Fruit fly (Drosophila melanogaster): ENCODE results near the gene ninaB.

The ninaB gene

dm6 chr3R:13665992-13666391 lies 34.4 kb upstream of the ninaB start:
- TF ChIP-seq CG14655 (GFP tag; optimal IDR thresholded peaks at IDR 0.05), result no peak
- no peak for TF ChIP-seq CG8301 (tag; optimal IDR thresholded peaks at IDR 0.05)
- TF ChIP-seq D1 (tag; optimal IDR thresholded peaks at IDR 0.05), result no peak
- no peak for TF ChIP-seq rn (GFP tag; IDR thresholded peaks at IDR 0.05)
- TF ChIP-seq CG10348 (GFP tag; IDR thresholded peaks at IDR 0.05), result no peak
- TF ChIP-seq CG17806 (tag; optimal IDR thresholded peaks at IDR 0.05), result no peak
- TF ChIP-seq EcR (GFP tag; optimal IDR thresholded peaks at IDR 0.05), result no peak
- TF ChIP-seq CG9948 (tag; optimal IDR thresholded peaks at IDR 0.05), result no peak
- TF ChIP-seq CG13204 (GFP tag; optimal IDR thresholded peaks at IDR 0.05), result no peak
- no peak for TF ChIP-seq Pif1A (GFP tag; optimal IDR thresholded peaks at IDR 0.05)
- no peak for TF ChIP-seq Ets98B (GFP tag; IDR thresholded peaks at IDR 0.05)
- TF ChIP-seq Snoo (tag; optimal IDR thresholded peaks at IDR 0.05), result no peak

DNA sequence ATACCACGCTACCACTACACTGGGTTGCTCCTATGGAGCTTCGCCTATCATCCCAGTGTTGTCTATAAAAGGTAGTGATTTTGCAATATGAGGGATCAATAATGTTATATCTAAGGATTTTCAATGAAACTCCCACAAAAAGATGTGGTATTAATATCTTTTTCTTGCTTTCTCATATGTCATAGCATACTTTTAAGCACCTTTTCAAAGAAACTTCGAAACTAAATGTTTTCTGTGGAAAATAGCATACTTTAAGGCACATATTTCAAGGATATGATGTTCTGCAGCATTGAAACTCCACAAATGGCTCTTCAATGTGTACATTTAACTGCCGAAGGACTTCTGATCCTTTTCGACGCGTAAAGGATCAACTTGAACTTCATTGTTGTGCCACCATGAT lies 27.5 kb upstream of the ninaB start:
- no peak for TF ChIP-seq D1 (tag; optimal IDR thresholded peaks at IDR 0.05)
- no peak for TF ChIP-seq CG12605 (GFP tag; IDR thresholded peaks at IDR 0.05)
- no peak for TF ChIP-seq CG13204 (GFP tag; optimal IDR thresholded peaks at IDR 0.05)
- TF ChIP-seq Snoo (tag; optimal IDR thresholded peaks at IDR 0.05), result no peak
- no peak for TF ChIP-seq CG34367 (tag; optimal IDR thresholded peaks at IDR 0.05)
- TF ChIP-seq gl (tag; optimal IDR thresholded peaks at IDR 0.05), result no peak
- TF ChIP-seq CG10348 (GFP tag; IDR thresholded peaks at IDR 0.05), result no peak
- no peak for TF ChIP-seq CG32121 (GFP tag; IDR thresholded peaks at IDR 0.05)
- TF ChIP-seq CG17806 (tag; optimal IDR thresholded peaks at IDR 0.05), result no peak
- no peak for TF ChIP-seq CG8301 (tag; optimal IDR thresholded peaks at IDR 0.05)
- no peak for TF ChIP-seq CG9948 (tag; optimal IDR thresholded peaks at IDR 0.05)
- TF ChIP-seq EcR (GFP tag; optimal IDR thresholded peaks at IDR 0.05), result no peak
- no peak for TF ChIP-seq Pif1A (GFP tag; optimal IDR thresholded peaks at IDR 0.05)
- TF ChIP-seq rn (GFP tag; IDR thresholded peaks at IDR 0.05), result no peak
- TF ChIP-seq CG14655 (GFP tag; optimal IDR thresholded peaks at IDR 0.05), result no peak
- no peak for TF ChIP-seq CG4496 (GFP tag; IDR thresholded peaks at IDR 0.05)

- no peak for TF ChIP-seq CG8301 (tag; optimal IDR thresholded peaks at IDR 0.05)
- no peak for TF ChIP-seq D1 (tag; optimal IDR thresholded peaks at IDR 0.05)
- no peak for TF ChIP-seq CG4496 (GFP tag; IDR thresholded peaks at IDR 0.05)
- TF ChIP-seq CG14655 (GFP tag; optimal IDR thresholded peaks at IDR 0.05), result no peak
- no peak for TF ChIP-seq CG15710 (tag; optimal IDR thresholded peaks at IDR 0.05)
- no peak for TF ChIP-seq CG13204 (GFP tag; optimal IDR thresholded peaks at IDR 0.05)
- no peak for TF ChIP-seq gl (tag; optimal IDR thresholded peaks at IDR 0.05)
- no peak for TF ChIP-seq fd96Ca (GFP tag; IDR thresholded peaks at IDR 0.05)
- no peak for TF ChIP-seq EcR (GFP tag; optimal IDR thresholded peaks at IDR 0.05)
- TF ChIP-seq CG32121 (GFP tag; IDR thresholded peaks at IDR 0.05), result no peak
- no peak for TF ChIP-seq Ets98B (GFP tag; IDR thresholded peaks at IDR 0.05)
- TF ChIP-seq CG8159 (tag; optimal IDR thresholded peaks at IDR 0.05), result no peak
- TF ChIP-seq CG17806 (tag; optimal IDR thresholded peaks at IDR 0.05), result no peak
- TF ChIP-seq CG10348 (GFP tag; IDR thresholded peaks at IDR 0.05), result no peak
- TF ChIP-seq Pif1A (GFP tag; optimal IDR thresholded peaks at IDR 0.05), result no peak
- no peak for TF ChIP-seq CG9948 (tag; optimal IDR thresholded peaks at IDR 0.05)
- no peak for TF ChIP-seq CG12605 (GFP tag; IDR thresholded peaks at IDR 0.05)
- no peak for TF ChIP-seq CG34367 (tag; optimal IDR thresholded peaks at IDR 0.05)
- TF ChIP-seq rn (GFP tag; IDR thresholded peaks at IDR 0.05), result no peak
These were observed 25.8 kb upstream of the ninaB start, which contains the start of gene Task6 for dm6 chr3R:13674492-13675033. Gene Task6 (minus strand): TSS chr3R:13674542.

- TF ChIP-seq CG15710 (tag; optimal IDR thresholded peaks at IDR 0.05) (peak; percentile 60), Pif1B (GFP tag; optimal IDR thresholded peaks at IDR 0.05) (peak; percentile 74), CG8301 (tag; optimal IDR thresholded peaks at IDR 0.05) (peak; percentile 66), CG32121 (GFP tag; IDR thresholded peaks at IDR 0.05) (peak; percentile 80), Ets98B (GFP tag; IDR thresholded peaks at IDR 0.05) (peak; percentile 87), CG8159 (tag; optimal IDR thresholded peaks at IDR 0.05) (peak; percentile 59), EcR (GFP tag; optimal IDR thresholded peaks at IDR 0.05) (no peak), Pif1A (GFP tag; optimal IDR thresholded peaks at IDR 0.05) (peak; percentile 80), fd96Ca (GFP tag; IDR thresholded peaks at IDR 0.05) (peak; percentile 88), CG9948 (tag; optimal IDR thresholded peaks at IDR 0.05) (peak; percentile 61), CG17806 (tag; optimal IDR thresholded peaks at IDR 0.05) (peak; percentile 69), CG4496 (GFP tag; IDR thresholded peaks at IDR 0.05) (peak; percentile 94), Snoo (tag; optimal IDR thresholded peaks at IDR 0.05) (peak; percentile 62), CG14655 (GFP tag; optimal IDR thresholded peaks at IDR 0.05) (no peak), gl (tag; optimal IDR thresholded peaks at IDR 0.05) (peak; percentile 23), CG10348 (GFP tag; IDR thresholded peaks at IDR 0.05) (peak; percentile 47; the same call in 1 of the 2 replicates), CG12605 (GFP tag; IDR thresholded peaks at IDR 0.05) (peak; percentile 78), rn (GFP tag; IDR thresholded peaks at IDR 0.05) (peak; percentile 75), D1 (tag; optimal IDR thresholded peaks at IDR 0.05) (no peak), CG13204 (GFP tag; optimal IDR thresholded peaks at IDR 0.05) (no peak), CG34367 (tag; optimal IDR thresholded peaks at IDR 0.05) (peak; percentile 66)
These were observed 24.0 kb upstream of the ninaB start, which contains the start of the genes Lkb1 and CG9588 for dm6 chr3R:13676137-13677086. Gene Lkb1 (plus strand): TSS chr3R:13676549. Gene CG9588 (minus strand): TSS chr3R:13676681.

- TF ChIP-seq Ets98B (GFP tag; IDR thresholded peaks at IDR 0.05), result no peak
- TF ChIP-seq CG14655 (GFP tag; optimal IDR thresholded peaks at IDR 0.05), result no peak
- TF ChIP-seq CG34367 (tag; optimal IDR thresholded peaks at IDR 0.05), result no peak
- TF ChIP-seq CG15710 (tag; optimal IDR thresholded peaks at IDR 0.05), result no peak
- no peak for TF ChIP-seq D1 (tag; optimal IDR thresholded peaks at IDR 0.05)
- no peak for TF ChIP-seq Snoo (tag; optimal IDR thresholded peaks at IDR 0.05)
- TF ChIP-seq fd96Ca (GFP tag; IDR thresholded peaks at IDR 0.05), result no peak
- no peak for TF ChIP-seq Pif1A (GFP tag; optimal IDR thresholded peaks at IDR 0.05)
- TF ChIP-seq CG8301 (tag; optimal IDR thresholded peaks at IDR 0.05), result no peak
- no peak for TF ChIP-seq CG8159 (tag; optimal IDR thresholded peaks at IDR 0.05)
- TF ChIP-seq gl (tag; optimal IDR thresholded peaks at IDR 0.05), result no peak
- no peak for TF ChIP-seq CG13204 (GFP tag; optimal IDR thresholded peaks at IDR 0.05)
- TF ChIP-seq Pif1B (GFP tag; optimal IDR thresholded peaks at IDR 0.05), result no peak
- no peak for TF ChIP-seq CG32121 (GFP tag; IDR thresholded peaks at IDR 0.05)
- TF ChIP-seq CG10348 (GFP tag; IDR thresholded peaks at IDR 0.05), result no peak
- no peak for TF ChIP-seq CG9948 (tag; optimal IDR thresholded peaks at IDR 0.05)
- no peak for TF ChIP-seq EcR (GFP tag; optimal IDR thresholded peaks at IDR 0.05)
- no peak for TF ChIP-seq CG4496 (GFP tag; IDR thresholded peaks at IDR 0.05)
These were observed 17.3 kb upstream of the ninaB start for dm6 chr3R:13682994-13683623.
